Worm (Caenorhabditis elegans) whole organism, L2 larva: Measurements from ENCODE around the gene ugt-62.
A peak's percentile ranks its signal among the peaks of the same experiment; 100 is the strongest.

Experiments used
- R02D3.7 ChIP-seq: fragments of 150-350 bp; optimal IDR thresholded peaks from 2 replicates; lab custom pipeline; 2014; ENCODE audit warnings: missing biosample characterization, missing genetic modification characterization
- ama-1 ChIP-seq: fragments of 150-350 bp; optimal IDR thresholded peaks from 2 replicates; lab custom pipeline; 2018; ENCODE audit warnings: inconsistent platforms
- egl-27 ChIP-seq: sonication (generic microtip); optimal IDR thresholded peaks from 3 replicates; lab custom pipeline; 2017; ENCODE audit warnings: missing biosample characterization, missing genetic modification reagents, missing genetic modification characterization
- lin-13 ChIP-seq: fragments of 150-350 bp; optimal IDR thresholded peaks from 2 replicates; lab custom pipeline; 2014; ENCODE audit warnings: missing biosample characterization, missing genetic modification reagents, missing genetic modification characterization
- peb-1 ChIP-seq: fragments of 150-350 bp; optimal IDR thresholded peaks from 2 replicates; lab custom pipeline; 2014; ENCODE audit warnings: missing biosample characterization, missing genetic modification characterization
- zag-1 ChIP-seq: fragments of 150-350 bp; optimal IDR thresholded peaks from 2 replicates; lab custom pipeline; 2014; ENCODE audit warnings: missing biosample characterization, missing genetic modification characterization

DNA sequence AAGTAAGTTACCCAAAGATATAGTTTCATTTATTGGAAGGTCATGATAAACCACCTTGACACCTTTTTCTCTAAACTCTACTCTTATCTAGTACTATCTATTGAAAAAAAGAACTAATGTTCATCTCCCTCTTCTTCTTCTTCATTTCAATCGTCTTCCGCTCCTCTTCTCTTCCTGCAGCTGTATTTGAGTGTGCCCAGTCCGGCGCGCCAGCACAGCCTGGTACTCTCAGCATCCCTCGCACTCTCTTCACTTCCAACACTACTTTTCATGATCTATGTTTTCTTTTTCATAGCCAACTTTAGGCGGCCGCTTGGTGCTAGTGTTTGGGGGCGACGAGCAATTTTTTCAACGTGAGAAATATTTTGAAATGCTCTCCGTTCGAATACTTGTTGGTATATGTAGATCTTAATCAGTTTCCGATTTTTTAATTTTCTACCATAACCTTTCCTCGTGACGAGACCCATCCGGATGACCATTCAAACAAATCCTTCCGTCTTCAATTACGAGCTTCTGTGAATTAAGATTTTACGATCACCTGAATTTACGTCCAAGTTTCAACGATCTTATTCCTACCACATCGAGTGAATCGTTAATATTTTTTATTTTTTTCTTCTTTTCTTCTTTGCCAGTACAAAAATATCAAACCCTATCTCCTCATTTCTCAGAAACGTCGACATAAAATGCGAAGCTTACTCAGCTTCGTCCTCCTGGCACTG is 21.8 kb upstream of the ugt-62 start, which contains the start of gene pan-1:
- peak; percentile 47 for TF ChIP-seq egl-27
- TF ChIP-seq peb-1 (tag; lab: Kevin White, UChicago), result no peak
- no peak for TF ChIP-seq R02D3.7 (tag; lab: Kevin White, UChicago)
- TF ChIP-seq zag-1 (tag; lab: Kevin White, UChicago), result no peak
- TF ChIP-seq lin-13, result peak; percentile 34
- no peak for TF ChIP-seq ama-1
